Worm (Caenorhabditis elegans) whole organism, young adult: ENCODE data around the gene F59F5.4.

Source experiments
- F10E7.11 ChIP-seq: sonication (generic microtip); optimal IDR thresholded peaks from 2 replicates; lab custom pipeline; 2017; ENCODE audit warnings: mild to moderate bottlenecking, missing genetic modification characterization, moderate library complexity, missing compliant biosample characterization
- F23B12.7 ChIP-seq: sonication (generic microtip); optimal IDR thresholded peaks from 2 replicates; lab custom pipeline; 2017; ENCODE audit warnings: missing genetic modification characterization, mild to moderate bottlenecking, missing compliant biosample characterization, antibody characterized with exemption, moderate library complexity; ENCODE audit not compliant: insufficient read depth
- F55B11.4 ChIP-seq: sonication (generic microtip); optimal IDR thresholded peaks from 2 replicates; lab custom pipeline; 2016; ENCODE audit warnings: missing compliant biosample characterization, missing genetic modification characterization, borderline replicate concordance; ENCODE audit not compliant: insufficient read depth
- Y67H2A.10 ChIP-seq: fragments of 200-800 bp; sonication (Bioruptor generic); conservative IDR thresholded peaks from 2 replicates; pipeline ENCODE4 v1.3.6; 2022; ENCODE audit warnings: missing genetic modification reagents, missing genetic modification characterization, missing compliant biosample characterization
- ama-1 ChIP-seq, 3 experiments: fragments of 150-350 bp in 1 of 3; sonication (generic microtip) in 2 of 3; optimal IDR thresholded peaks; 2 replicates each; lab custom pipeline; 2014 to 2018; ENCODE audit warnings: missing biosample characterization in 2 of 3, missing genetic modification characterization in 2 of 3, missing genetic modification reagents in 2 of 3
- attf-5 ChIP-seq: fragments of 200-800 bp; sonication (Bioruptor generic); optimal IDR thresholded peaks from 2 replicates; lab custom pipeline; 2018; ENCODE audit warnings: mild to moderate bottlenecking, missing genetic modification characterization, missing compliant biosample characterization
- hlh-12 ChIP-seq: sonication (generic microtip); optimal IDR thresholded peaks from 2 replicates; lab custom pipeline; 2016; ENCODE audit warnings: missing genetic modification characterization, missing compliant biosample characterization
- let-526 ChIP-seq: fragments of 200-800 bp; sonication (Bioruptor generic); IDR thresholded peaks from 2 replicates; pipeline ENCODE4 v1.3.6; 2022; ENCODE audit warnings: missing genetic modification reagents, missing genetic modification characterization, missing compliant biosample characterization
- let-607 ChIP-seq, 2 experiments: fragments of 200-800 bp in 1 of 2; sonication (Bioruptor generic) in 1 of 2; sonication (generic microtip) in 1 of 2; optimal IDR thresholded peaks; 2 replicates each; lab custom pipeline; 2016 to 2018; ENCODE audit warnings: mild to moderate bottlenecking in 2 of 2, missing compliant biosample characterization in 2 of 2, missing genetic modification characterization in 2 of 2, moderate library complexity in 2 of 2, missing genotype in 1 of 2
- ztf-25 ChIP-seq: fragments of 200-800 bp; sonication (Bioruptor generic); IDR thresholded peaks from 2 replicates; pipeline ENCODE4 v1.3.6; 2022; ENCODE audit warnings: missing genetic modification reagents, missing genetic modification characterization, missing compliant biosample characterization

- TF ChIP-seq F55B11.4 (no peak), F23B12.7 (no peak), F10E7.11 (no peak), let-607 (tag; optimal IDR thresholded peaks at IDR 0.05; lab: Kevin White, UChicago) (no peak), ama-1 (optimal IDR thresholded peaks at IDR 0.05; lab: Kevin White, UChicago) (no peak), ama-1 (GFP tag; optimal IDR thresholded peaks at IDR 0.05; lab: Kevin White, UChicago) (no peak), hlh-12 (no peak), let-526 (no peak), Y67H2A.10 (GFP tag; lab: Robert Waterston, UW) (no peak), ztf-25 (no peak), attf-5 (GFP tag; lab: Kevin White, UChicago) (no peak)
Observed at ce11 chrX:10520185-10520584, 22.6 kb upstream of the F59F5.4 start.
